Worm (Caenorhabditis elegans) whole organism, L4 larva: Measurements from ENCODE around the gene srj-38.

Experiments
- ces-1 ChIP-seq: fragments of 150-350 bp; sonication (generic microtip); optimal IDR thresholded peaks from 4 replicates; lab custom pipeline; 2014; ENCODE audit warnings: missing biosample characterization, missing genetic modification reagents, missing genetic modification characterization
- egl-43 ChIP-seq: fragments of 200-800 bp; sonication (Bioruptor generic); IDR thresholded peaks from 2 replicates; pipeline ENCODE4 v1.3.6; 2022; ENCODE audit warnings: missing genetic modification reagents, missing genetic modification characterization, missing compliant biosample characterization
- hlh-11 ChIP-seq: fragments of 200-800 bp; sonication (Bioruptor generic); optimal IDR thresholded peaks from 2 replicates; lab custom pipeline; 2018; ENCODE audit warnings: mild to moderate bottlenecking, missing genetic modification characterization, missing compliant biosample characterization
- lim-7 ChIP-seq: fragments of 200-800 bp; sonication (Bioruptor generic); IDR thresholded peaks from 2 replicates; pipeline ENCODE4 v1.3.6; 2022; ENCODE audit warnings: missing genetic modification characterization, missing compliant biosample characterization
- mdl-1 ChIP-seq, 2 experiments: fragments of 150-350 bp in 1 of 2; sonication (generic microtip) in 1 of 2; optimal IDR thresholded peaks; 2 replicates each; lab custom pipeline; 2014 to 2017; ENCODE audit warnings: missing biosample characterization in 2 of 2, missing genetic modification characterization in 2 of 2
- tag-97 ChIP-seq: fragments of 200-800 bp; sonication (Bioruptor generic); IDR thresholded peaks from 2 replicates; pipeline ENCODE4 v1.3.6; 2022; ENCODE audit warnings: missing genetic modification characterization, missing compliant biosample characterization

- TF ChIP-seq lim-7 (GFP tag; lab: Robert Waterston, UW) (no peak), tag-97 (GFP tag; lab: Robert Waterston, UW) (no peak), ces-1 (GFP tag; lab: Kevin White, UChicago) (no peak), hlh-11 (tag; lab: Kevin White, UChicago) (no peak), mdl-1 (tag; optimal IDR thresholded peaks at IDR 0.05; lab: Kevin White, UChicago) (no peak), egl-43 (GFP tag; lab: Robert Waterston, UW) (no peak)
Observed at ce11 chrV:849042-849441, 35.2 kb downstream of the srj-38 start.
